Fruit fly (Drosophila melanogaster): Measurements from ENCODE around the gene CG11458.

DNA sequence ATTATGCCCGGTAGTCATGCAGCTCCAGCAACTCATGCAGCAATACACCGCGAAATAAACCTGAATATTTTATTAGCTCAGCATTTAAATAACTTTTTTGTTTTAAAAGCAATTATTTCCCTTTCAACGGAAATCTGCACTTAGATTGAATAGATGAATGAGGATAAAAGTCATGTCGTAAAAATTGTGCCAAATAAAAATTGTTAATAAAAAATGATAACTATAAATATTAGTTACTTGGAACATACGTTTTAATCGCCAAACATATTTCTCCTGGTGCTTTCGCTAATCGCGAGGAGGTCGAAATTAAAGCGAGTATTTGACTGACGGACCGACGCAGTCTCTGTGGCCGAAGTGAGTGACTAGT lies 46.5 kb downstream of the CG11458 start:
- TF ChIP-seq GATAd (GFP tag; optimal IDR thresholded peaks at IDR 0.05) (no peak), br (GFP tag; optimal IDR thresholded peaks at IDR 0.05) (peak; percentile 19), CG32264 (GFP tag; optimal IDR thresholded peaks at IDR 0.05) (no peak), Hnf4 (GFP tag; optimal IDR thresholded peaks at IDR 0.05) (peak; percentile 6), HLH106 (tag; optimal IDR thresholded peaks at IDR 0.05) (peak; percentile 63)
